Fruit fly (Drosophila melanogaster): ENCODE data around the gene CG13843.

DNA sequence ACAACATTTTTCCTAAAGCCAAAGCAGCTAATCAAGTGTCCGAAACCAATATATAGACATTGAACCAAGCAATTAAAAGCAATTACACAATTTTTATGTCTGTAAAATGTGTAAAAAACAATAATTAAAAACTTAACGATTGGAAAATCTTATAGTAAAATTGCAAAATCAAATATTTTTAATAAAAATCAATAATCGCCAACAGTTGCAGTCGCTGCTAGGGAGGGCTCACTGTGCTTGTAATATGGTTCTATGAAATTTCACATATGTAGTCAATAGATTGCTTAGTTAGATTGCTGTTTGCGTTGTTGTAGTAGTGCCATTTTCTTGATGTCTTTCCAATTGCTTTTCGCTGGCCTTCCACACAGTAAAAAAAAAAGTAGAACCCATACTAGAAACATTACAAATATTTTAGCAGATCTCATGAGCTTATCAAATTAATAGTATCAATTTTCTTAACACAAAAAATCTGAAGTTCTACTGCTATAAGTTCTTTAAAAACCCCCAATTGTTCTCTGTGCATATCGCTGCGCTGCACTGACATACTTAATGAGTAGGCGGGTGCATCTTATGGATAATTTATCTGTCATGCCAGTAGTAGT lies 33.1 kb upstream of the CG13843 start:
- TF ChIP-seq HLH106 (tag; optimal IDR thresholded peaks at IDR 0.05): no peak
- no peak for TF ChIP-seq Hr78 (GFP tag; optimal IDR thresholded peaks at IDR 0.05)
- no peak for TF ChIP-seq rgr (GFP tag; optimal IDR thresholded peaks at IDR 0.05)
- no peak for TF ChIP-seq Jra (GFP tag; optimal IDR thresholded peaks at IDR 0.05)
- no peak for TF ChIP-seq brk (GFP tag; optimal IDR thresholded peaks at IDR 0.05)

Data from whole organism, wandering third instar larva.